Worm (Caenorhabditis elegans) whole organism, late embryonic: ENCODE results near the gene aqp-6.

Experiments
- C08G9.2 ChIP-seq: sonication (generic microtip); optimal IDR thresholded peaks from 2 replicates; lab custom pipeline; 2016; ENCODE audit warnings: mild to moderate bottlenecking, missing genetic modification characterization, moderate library complexity, missing compliant biosample characterization
- F13H6.1 ChIP-seq: sonication (generic microtip); optimal IDR thresholded peaks from 2 replicates; lab custom pipeline; 2016; ENCODE audit warnings: missing genetic modification characterization, missing compliant biosample characterization
- K02D7.2 ChIP-seq: sonication (generic microtip); optimal IDR thresholded peaks from 2 replicates; lab custom pipeline; 2017; ENCODE audit warnings: mild to moderate bottlenecking, missing genetic modification characterization, missing compliant biosample characterization
- T23F11.4 ChIP-seq: fragments of 200-800 bp; sonication (Bioruptor generic); optimal IDR thresholded peaks from 2 replicates; lab custom pipeline; 2018; ENCODE audit warnings: mild to moderate bottlenecking, missing genetic modification characterization, missing compliant biosample characterization
- ahr-1 ChIP-seq: sonication (generic microtip); optimal IDR thresholded peaks from 2 replicates; lab custom pipeline; 2016; ENCODE audit warnings: missing genetic modification characterization, missing compliant biosample characterization
- ama-1 ChIP-seq: fragments of 150-350 bp; optimal IDR thresholded peaks from 2 replicates; lab custom pipeline; 2014
- ceh-14 ChIP-seq: sonication (generic microtip); optimal IDR thresholded peaks from 2 replicates; lab custom pipeline; 2016; ENCODE audit warnings: missing genotype, missing genetic modification characterization, missing compliant biosample characterization
- ceh-18 ChIP-seq: sonication (generic microtip); optimal IDR thresholded peaks from 2 replicates; lab custom pipeline; 2016; ENCODE audit warnings: missing genetic modification characterization, missing compliant biosample characterization
- ceh-22 ChIP-seq: sonication (generic microtip); optimal IDR thresholded peaks from 2 replicates; lab custom pipeline; 2017; ENCODE audit warnings: missing biosample characterization, missing genetic modification characterization
- ceh-31 ChIP-seq: sonication (generic microtip); optimal IDR thresholded peaks from 2 replicates; lab custom pipeline; 2016; ENCODE audit warnings: missing genetic modification characterization, missing compliant biosample characterization
- ceh-34 ChIP-seq: sonication (generic microtip); optimal IDR thresholded peaks from 2 replicates; lab custom pipeline; 2016; ENCODE audit warnings: mild to moderate bottlenecking, missing genetic modification characterization, missing compliant biosample characterization
- ceh-6 ChIP-seq: fragments of 200-800 bp; sonication (Bioruptor generic); optimal IDR thresholded peaks from 2 replicates; lab custom pipeline; 2018; ENCODE audit warnings: mild to moderate bottlenecking, missing genetic modification characterization, missing compliant biosample characterization
- che-1 ChIP-seq: sonication (generic microtip); optimal IDR thresholded peaks from 2 replicates; lab custom pipeline; 2016; ENCODE audit warnings: mild to moderate bottlenecking, missing genetic modification characterization, missing compliant biosample characterization
- dve-1 ChIP-seq: sonication (generic microtip); optimal IDR thresholded peaks from 2 replicates; lab custom pipeline; 2017; ENCODE audit warnings: antibody characterized with exemption, mild to moderate bottlenecking, missing genetic modification characterization, missing compliant biosample characterization
- elt-2 ChIP-seq: sonication (generic microtip); optimal IDR thresholded peaks from 2 replicates; lab custom pipeline; 2016; ENCODE audit warnings: missing genetic modification reagents, missing genetic modification characterization, missing compliant biosample characterization
- ets-4 ChIP-seq: sonication (generic microtip); optimal IDR thresholded peaks from 2 replicates; lab custom pipeline; 2016; ENCODE audit warnings: missing genetic modification characterization, missing compliant biosample characterization
- eyg-1 ChIP-seq: sonication (generic microtip); optimal IDR thresholded peaks from 2 replicates; lab custom pipeline; 2016; ENCODE audit warnings: missing genotype, missing genetic modification characterization, missing compliant biosample characterization
- fax-1 ChIP-seq: sonication (generic microtip); optimal IDR thresholded peaks from 2 replicates; lab custom pipeline; 2016; ENCODE audit warnings: missing genotype, missing genetic modification characterization, missing compliant biosample characterization
- fkh-10 ChIP-seq: fragments of 150-350 bp; optimal IDR thresholded peaks from 2 replicates; lab custom pipeline; 2014; ENCODE audit warnings: missing biosample characterization, missing genetic modification reagents, missing genetic modification characterization
- gmeb-2 ChIP-seq: sonication (generic microtip); optimal IDR thresholded peaks from 2 replicates; lab custom pipeline; 2016; ENCODE audit warnings: missing genetic modification characterization, inconsistent platforms, missing compliant biosample characterization
- hlh-15 ChIP-seq: sonication (generic microtip); optimal IDR thresholded peaks from 2 replicates; lab custom pipeline; 2016; ENCODE audit warnings: missing genetic modification characterization, missing compliant biosample characterization
- hlh-6 ChIP-seq: sonication (generic microtip); optimal IDR thresholded peaks from 2 replicates; lab custom pipeline; 2016; ENCODE audit warnings: missing genotype, missing genetic modification characterization, missing compliant biosample characterization
- lim-6 ChIP-seq: sonication (generic microtip); optimal IDR thresholded peaks from 2 replicates; lab custom pipeline; 2016; ENCODE audit warnings: missing genetic modification characterization, missing compliant biosample characterization
- madf-2 ChIP-seq: sonication (generic microtip); optimal IDR thresholded peaks from 2 replicates; lab custom pipeline; 2017; ENCODE audit warnings: missing genetic modification characterization, missing compliant biosample characterization
- nfya-1 ChIP-seq: sonication (generic microtip); optimal IDR thresholded peaks from 2 replicates; lab custom pipeline; 2017; ENCODE audit warnings: missing genetic modification characterization, mild to moderate bottlenecking, missing compliant biosample characterization, antibody characterized with exemption, moderate library complexity
- nhr-11 ChIP-seq: fragments of 150-350 bp; optimal IDR thresholded peaks from 2 replicates; lab custom pipeline; 2014; ENCODE audit warnings: missing biosample characterization, missing genetic modification characterization
- odd-2 ChIP-seq: sonication (generic microtip); optimal IDR thresholded peaks from 2 replicates; lab custom pipeline; 2017; ENCODE audit warnings: antibody characterized with exemption, mild to moderate bottlenecking, missing genetic modification characterization, missing compliant biosample characterization
- pag-3 ChIP-seq: sonication (generic microtip); optimal IDR thresholded peaks from 2 replicates; lab custom pipeline; 2016; ENCODE audit warnings: missing compliant biosample characterization, missing genetic modification characterization, borderline replicate concordance
- pha-2 ChIP-seq: sonication (generic microtip); optimal IDR thresholded peaks from 2 replicates; lab custom pipeline; 2017; ENCODE audit warnings: mild to moderate bottlenecking, missing genetic modification characterization, missing compliant biosample characterization
- ref-2 ChIP-seq: sonication (generic microtip); optimal IDR thresholded peaks from 2 replicates; lab custom pipeline; 2016; ENCODE audit warnings: missing genetic modification characterization, missing compliant biosample characterization
- rnt-1 ChIP-seq: sonication (generic microtip); optimal IDR thresholded peaks from 2 replicates; lab custom pipeline; 2016; ENCODE audit warnings: missing genetic modification characterization, missing compliant biosample characterization
- syd-9 ChIP-seq: sonication (generic microtip); optimal IDR thresholded peaks from 2 replicates; lab custom pipeline; 2016; ENCODE audit warnings: mild to moderate bottlenecking, missing genetic modification characterization, moderate library complexity, missing compliant biosample characterization
- tbx-2 ChIP-seq: sonication (generic microtip); optimal IDR thresholded peaks from 2 replicates; lab custom pipeline; 2016; ENCODE audit warnings: missing genetic modification characterization, missing compliant biosample characterization
- ttx-3 ChIP-seq: sonication (generic microtip); optimal IDR thresholded peaks from 2 replicates; lab custom pipeline; 2016; ENCODE audit warnings: missing genetic modification reagents, missing genetic modification characterization, missing compliant biosample characterization
- unc-42 ChIP-seq: sonication (generic microtip); optimal IDR thresholded peaks from 2 replicates; lab custom pipeline; 2016; ENCODE audit warnings: missing genotype, missing genetic modification characterization, missing compliant biosample characterization
- unc-86 ChIP-seq: sonication (generic microtip); optimal IDR thresholded peaks from 2 replicates; lab custom pipeline; 2016; ENCODE audit warnings: missing genetic modification characterization, missing compliant biosample characterization
- zip-5 ChIP-seq: sonication (generic microtip); optimal IDR thresholded peaks from 2 replicates; lab custom pipeline; 2016; ENCODE audit warnings: missing genetic modification characterization, missing compliant biosample characterization

The aqp-6 gene

ce11 chrV:10670817-10671216 lies 22.6 kb downstream of the aqp-6 start:
- TF ChIP-seq ceh-34 (tag; lab: Kevin White, UChicago) (peak; percentile 61), F13H6.1 (tag; lab: Kevin White, UChicago) (no peak), rnt-1 (tag; lab: Kevin White, UChicago) (no peak)

ce11 chrV:10671618-10672017 lies 23.4 kb downstream of the aqp-6 start, which contains the start of gene ceh-22:
Gene ceh-22, plus strand, starts transcription at chrV:10671918.
- TF ChIP-seq ceh-14 (tag; lab: Kevin White, UChicago): no peak
- no peak for TF ChIP-seq elt-2
- TF ChIP-seq ref-2: no peak
- peak; percentile 74 for TF ChIP-seq ceh-22
- TF ChIP-seq, all 69 proteins: peak for 1

- TF ChIP-seq ceh-22 (peak; percentile 100), ceh-34 (tag; lab: Kevin White, UChicago) (peak; percentile 30), fax-1 (tag; lab: Kevin White, UChicago) (no peak), eyg-1 (no peak), ets-4 (tag; lab: Kevin White, UChicago) (peak; percentile 22), C08G9.2 (peak; percentile 30), nfya-1 (no peak), tbx-2 (peak; percentile 48), nhr-11 (no peak), che-1 (tag; lab: Kevin White, UChicago) (no peak), ref-2 (peak; percentile 31)
- TF ChIP-seq, all 69 proteins: peak for 6
Measured at ce11 chrV:10672601-10673000, 24.4 kb downstream of the aqp-6 start.

ce11 chrV:10675978-10676377 lies 27.7 kb downstream of the aqp-6 start:
- TF ChIP-seq odd-2 (tag; lab: Kevin White, UChicago) (no peak), fkh-10 (GFP tag; lab: Kevin White, UChicago) (no peak), unc-42 (peak; percentile 73)

ce11 chrV:10677459-10677858 lies 29.2 kb downstream of the aqp-6 start:
- peak; percentile 6 for TF ChIP-seq hlh-6 (tag; lab: Kevin White, UChicago)
- TF ChIP-seq che-1 (tag; lab: Kevin White, UChicago): no peak
- no peak for TF ChIP-seq syd-9 (tag; lab: Kevin White, UChicago)
- peak; percentile 20 for TF ChIP-seq unc-42
- TF ChIP-seq ceh-18 (tag; lab: Kevin White, UChicago): peak; percentile 7
- peak; percentile 28 for TF ChIP-seq nfya-1
- TF ChIP-seq ceh-31 (tag; lab: Kevin White, UChicago): peak; percentile 39

- no peak for TF ChIP-seq madf-2 (tag; lab: Kevin White, UChicago)
- no peak for TF ChIP-seq hlh-15
- no peak for TF ChIP-seq T23F11.4 (GFP tag; lab: Kevin White, UChicago)
- TF ChIP-seq pha-2 (tag; lab: Kevin White, UChicago): no peak
- TF ChIP-seq K02D7.2 (tag; lab: Kevin White, UChicago): no peak
- TF ChIP-seq ama-1 (lab: Kevin White, UChicago): no peak
- no peak for TF ChIP-seq pag-3 (tag; lab: Kevin White, UChicago)
- no peak for TF ChIP-seq gmeb-2
- no peak for TF ChIP-seq zip-5
- TF ChIP-seq F13H6.1 (tag; lab: Kevin White, UChicago): no peak
- no peak for TF ChIP-seq dve-1 (tag; lab: Kevin White, UChicago)
- no peak for TF ChIP-seq lim-6 (tag; lab: Kevin White, UChicago)
- no peak for TF ChIP-seq fax-1 (tag; lab: Kevin White, UChicago)
- TF ChIP-seq ets-4 (tag; lab: Kevin White, UChicago): no peak
- no peak for TF ChIP-seq unc-86
- TF ChIP-seq ahr-1 (tag; lab: Kevin White, UChicago): no peak
- no peak for TF ChIP-seq ceh-6 (GFP tag; lab: Kevin White, UChicago)
- no peak for TF ChIP-seq ttx-3 (tag; lab: Kevin White, UChicago)
- no peak for TF ChIP-seq C08G9.2
Measured at ce11 chrV:10679080-10679479, 30.8 kb downstream of the aqp-6 start.
